Worm (Caenorhabditis elegans) whole organism, mixed stage, embryonic: ENCODE data around the gene srx-33.

Experiments used
- M03D4.4 ChIP-seq: sonication (generic microtip); optimal IDR thresholded peaks from 2 replicates; lab custom pipeline; 2017; ENCODE audit warnings: mild to moderate bottlenecking, missing genetic modification characterization, missing compliant biosample characterization
- bed-3 ChIP-seq: fragments of 200-800 bp; sonication (Bioruptor generic); optimal IDR thresholded peaks from 3 replicates; lab custom pipeline; 2018; ENCODE audit warnings: mild to moderate bottlenecking, missing genetic modification characterization, moderate library complexity, missing compliant biosample characterization
- blmp-1 ChIP-seq: fragments of 150-350 bp; optimal IDR thresholded peaks from 2 replicates; lab custom pipeline; 2014; ENCODE audit warnings: missing biosample characterization, missing genetic modification characterization
- ceh-39 ChIP-seq: fragments of 150-350 bp; optimal IDR thresholded peaks from 2 replicates; lab custom pipeline; 2014; ENCODE audit warnings: missing biosample characterization, missing genetic modification characterization
- ceh-83 ChIP-seq: fragments of 200-800 bp; sonication (Bioruptor generic); optimal IDR thresholded peaks from 2 replicates; lab custom pipeline; 2018; ENCODE audit warnings: mild to moderate bottlenecking, missing genetic modification characterization, missing compliant biosample characterization
- ces-1 ChIP-seq: fragments of 150-350 bp; optimal IDR thresholded peaks from 2 replicates; lab custom pipeline; 2014; ENCODE audit warnings: missing biosample characterization, missing genetic modification reagents, missing genetic modification characterization
- cnd-1 ChIP-seq: fragments of 200-800 bp; sonication (Bioruptor generic); optimal IDR thresholded peaks from 2 replicates; lab custom pipeline; 2018; ENCODE audit warnings: mild to moderate bottlenecking, missing genetic modification characterization, missing compliant biosample characterization
- drap-1 ChIP-seq: fragments of 200-800 bp; sonication (Bioruptor generic); optimal IDR thresholded peaks from 3 replicates; lab custom pipeline; 2018; ENCODE audit warnings: mild to moderate bottlenecking, missing genetic modification characterization, missing compliant biosample characterization
- elt-3 ChIP-seq: fragments of 150-350 bp; optimal IDR thresholded peaks from 2 replicates; lab custom pipeline; 2014; ENCODE audit warnings: missing biosample characterization, missing genetic modification characterization
- flh-1 ChIP-seq: fragments of 200-800 bp; sonication (Bioruptor generic); optimal IDR thresholded peaks from 2 replicates; lab custom pipeline; 2018; ENCODE audit warnings: mild to moderate bottlenecking, missing genetic modification characterization, moderate library complexity, missing compliant biosample characterization
- ham-2 ChIP-seq: fragments of 200-800 bp; sonication (Bioruptor generic); optimal IDR thresholded peaks from 2 replicates; lab custom pipeline; 2018; ENCODE audit warnings: mild to moderate bottlenecking, missing genetic modification characterization, missing compliant biosample characterization
- hlh-1 ChIP-seq: fragments of 150-350 bp; optimal IDR thresholded peaks from 2 replicates; lab custom pipeline; 2014; ENCODE audit warnings: missing biosample characterization, missing genetic modification reagents, missing genetic modification characterization
- lin-32 ChIP-seq: fragments of 200-800 bp; sonication (Bioruptor generic); optimal IDR thresholded peaks from 2 replicates; lab custom pipeline; 2018; ENCODE audit warnings: mild to moderate bottlenecking, missing genetic modification characterization, missing compliant biosample characterization
- lsy-2 ChIP-seq: fragments of 150-350 bp; optimal IDR thresholded peaks from 2 replicates; lab custom pipeline; 2014; ENCODE audit warnings: missing biosample characterization, missing genetic modification characterization
- mab-5 ChIP-seq: fragments of 150-350 bp; optimal IDR thresholded peaks from 2 replicates; lab custom pipeline; 2014; ENCODE audit warnings: missing biosample characterization, missing genetic modification characterization
- mep-1 ChIP-seq: fragments of 150-350 bp; optimal IDR thresholded peaks from 2 replicates; lab custom pipeline; 2017; ENCODE audit warnings: missing biosample characterization, missing genetic modification reagents, missing genetic modification characterization, inconsistent platforms
- mls-2 ChIP-seq: sonication (generic microtip); optimal IDR thresholded peaks from 2 replicates; lab custom pipeline; 2016; ENCODE audit warnings: mild to moderate bottlenecking, missing genetic modification characterization, moderate library complexity, missing compliant biosample characterization
- nhr-12 ChIP-seq: fragments of 150-350 bp; optimal IDR thresholded peaks from 2 replicates; lab custom pipeline; 2014; ENCODE audit warnings: missing biosample characterization, missing genetic modification characterization
- nhr-2 ChIP-seq: fragments of 150-350 bp; optimal IDR thresholded peaks from 2 replicates; lab custom pipeline; 2014; ENCODE audit warnings: missing biosample characterization, missing genetic modification characterization
- nhr-237 ChIP-seq: fragments of 150-350 bp; optimal IDR thresholded peaks from 2 replicates; lab custom pipeline; 2014; ENCODE audit warnings: missing biosample characterization, missing genetic modification characterization
- nhr-28 ChIP-seq: fragments of 150-350 bp; optimal IDR thresholded peaks from 2 replicates; lab custom pipeline; 2014; ENCODE audit warnings: missing biosample characterization, missing genetic modification characterization
- nhr-76 ChIP-seq: sonication (generic microtip); optimal IDR thresholded peaks from 2 replicates; lab custom pipeline; 2017; ENCODE audit warnings: missing biosample characterization, missing genetic modification characterization
- snpc-4 ChIP-seq: fragments of 150-350 bp; optimal IDR thresholded peaks from 2 replicates; lab custom pipeline; 2014; ENCODE audit warnings: missing biosample characterization, missing genetic modification characterization
- tbx-8 ChIP-seq: fragments of 200-800 bp; sonication (Bioruptor generic); optimal IDR thresholded peaks from 2 replicates; lab custom pipeline; 2018; ENCODE audit warnings: mild to moderate bottlenecking, missing genetic modification characterization, moderate library complexity, missing compliant biosample characterization
- unc-120 ChIP-seq: sonication (generic microtip); optimal IDR thresholded peaks from 2 replicates; lab custom pipeline; 2017; ENCODE audit warnings: missing genetic modification characterization, missing compliant biosample characterization; ENCODE audit not compliant: poor library complexity, severe bottlenecking
- unc-62 ChIP-seq: fragments of 150-350 bp; optimal IDR thresholded peaks from 2 replicates; lab custom pipeline; 2014; ENCODE audit warnings: missing biosample characterization, missing genetic modification reagents, missing genetic modification characterization
- zip-8 ChIP-seq: fragments of 150-350 bp; optimal IDR thresholded peaks from 2 replicates; lab custom pipeline; 2014; ENCODE audit warnings: missing biosample characterization, missing genetic modification characterization
- ztf-11 ChIP-seq: fragments of 150-350 bp; optimal IDR thresholded peaks from 2 replicates; lab custom pipeline; 2014; ENCODE audit warnings: missing biosample characterization, missing genetic modification characterization

srx-33 gene

DNA sequence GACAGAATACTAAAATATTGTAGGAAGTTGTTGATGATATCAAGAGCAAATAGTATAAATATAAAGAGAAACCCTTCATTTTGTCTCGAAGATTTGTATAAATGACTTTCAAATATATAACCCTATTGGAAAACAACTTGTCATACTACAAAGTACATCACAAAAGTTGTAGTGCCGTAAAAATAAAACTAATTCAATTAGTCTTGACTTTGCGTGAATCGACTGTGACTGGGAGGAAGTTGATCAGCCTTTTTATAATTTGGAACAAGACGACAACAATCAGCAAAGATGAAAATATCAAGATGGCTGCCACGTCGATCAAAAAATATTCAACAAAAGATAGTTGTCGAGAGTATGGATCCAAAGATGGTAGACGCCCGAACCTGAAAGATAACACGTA is 23.2 kb upstream of the srx-33 start, which contains the start of gene ugt-40:
Gene ugt-40 (minus strand): TSS at position 101 of the 400 bp plus-strand sequence.
- TF ChIP-seq hlh-1 (tag; lab: Kevin White, UChicago) (no peak), nhr-12 (tag; lab: Kevin White, UChicago) (no peak), ztf-11 (tag; lab: Kevin White, UChicago) (no peak), unc-120 (tag; lab: Kevin White, UChicago) (no peak), ham-2 (GFP tag; lab: Kevin White, UChicago) (no peak), cnd-1 (tag; lab: Kevin White, UChicago) (no peak), mls-2 (tag; lab: Kevin White, UChicago) (no peak), unc-62 (GFP tag; lab: Kevin White, UChicago) (no peak), ceh-83 (no peak), snpc-4 (tag; lab: Kevin White, UChicago) (no peak)

DNA sequence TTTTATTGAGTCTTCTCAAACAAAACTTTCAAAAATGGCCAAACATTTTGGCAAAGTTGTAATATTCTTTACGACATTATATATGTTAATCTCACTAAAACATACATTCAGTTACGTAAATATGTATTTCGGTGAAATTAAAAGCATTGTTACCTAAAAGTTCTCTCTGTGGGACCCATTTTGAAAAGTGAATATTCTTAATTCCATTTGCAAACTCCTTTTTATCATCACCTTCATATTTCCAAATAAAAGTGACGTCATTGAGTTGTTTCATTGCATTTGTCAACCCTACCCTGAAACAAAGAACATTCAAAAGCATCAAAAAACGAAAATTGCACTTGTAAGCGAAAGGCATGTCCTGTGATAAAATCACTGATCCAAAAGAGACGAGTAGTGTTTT is 21.7 kb upstream of the srx-33 start:
- no peak for TF ChIP-seq nhr-2 (tag; lab: Kevin White, UChicago)
- TF ChIP-seq flh-1 (GFP tag; lab: Kevin White, UChicago): no peak
- TF ChIP-seq nhr-237 (tag; lab: Kevin White, UChicago): no peak
- TF ChIP-seq blmp-1: no peak
- no peak for TF ChIP-seq M03D4.4 (tag; lab: Kevin White, UChicago)
- no peak for TF ChIP-seq mls-2 (tag; lab: Kevin White, UChicago)
- TF ChIP-seq lin-32 (GFP tag; lab: Kevin White, UChicago): no peak
- TF ChIP-seq tbx-8 (GFP tag; lab: Kevin White, UChicago): no peak
- no peak for TF ChIP-seq ceh-83
- TF ChIP-seq unc-120 (tag; lab: Kevin White, UChicago): no peak
- TF ChIP-seq zip-8 (tag; lab: Kevin White, UChicago): no peak
- TF ChIP-seq ces-1 (GFP tag; lab: Kevin White, UChicago): no peak
- no peak for TF ChIP-seq nhr-28 (tag; lab: Kevin White, UChicago)
- no peak for TF ChIP-seq mab-5 (tag; lab: Kevin White, UChicago)
- no peak for TF ChIP-seq elt-3
- no peak for TF ChIP-seq ceh-39
- TF ChIP-seq snpc-4 (tag; lab: Kevin White, UChicago): no peak
- no peak for TF ChIP-seq nhr-76 (tag; lab: Kevin White, UChicago)

DNA sequence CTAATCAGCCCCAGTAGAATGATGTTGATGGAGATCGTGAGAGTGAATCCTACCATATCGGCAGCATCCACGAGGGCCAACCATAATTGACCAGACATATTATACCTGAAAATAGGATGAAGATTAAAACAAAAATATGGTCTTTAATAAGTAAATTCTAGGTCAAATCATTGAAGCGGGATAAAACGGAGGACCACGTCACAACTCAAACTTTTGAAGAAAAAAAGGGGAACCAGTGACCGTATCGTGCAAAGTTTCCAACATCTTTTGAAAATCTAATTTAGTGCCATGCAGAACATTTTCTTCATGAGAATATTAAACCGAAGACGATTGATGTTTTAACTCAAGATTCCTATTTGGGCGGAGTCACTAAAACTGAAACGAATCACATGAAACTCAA is 19.6 kb upstream of the srx-33 start, which contains the start of gene str-112:
Gene str-112 (minus strand): TSS at position 101 of the 400 bp plus-strand sequence.
- TF ChIP-seq hlh-1 (tag; lab: Kevin White, UChicago) (no peak), bed-3 (GFP tag; lab: Kevin White, UChicago) (no peak), unc-62 (GFP tag; lab: Kevin White, UChicago) (no peak), mab-5 (tag; lab: Kevin White, UChicago) (no peak)

DNA sequence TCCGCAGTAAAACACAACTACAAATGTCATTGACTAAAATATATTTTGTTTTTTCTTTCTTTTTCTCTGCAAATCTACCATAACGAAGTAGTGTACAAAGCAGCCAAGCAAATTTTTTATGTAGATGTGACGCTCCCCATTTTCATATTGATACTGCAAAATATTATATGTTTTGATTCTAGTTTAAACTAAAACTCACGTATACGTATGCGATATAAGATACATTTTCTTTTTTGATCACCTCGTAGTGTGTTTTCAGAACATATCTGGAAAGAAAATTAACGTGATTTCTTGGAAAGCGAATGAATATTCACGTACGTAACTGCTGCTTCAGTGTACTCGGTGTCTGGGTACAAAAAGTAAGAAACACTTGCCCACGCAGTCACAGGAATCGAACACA is 18.2 kb upstream of the srx-33 start:
- TF ChIP-seq nhr-2 (tag; lab: Kevin White, UChicago) (no peak), tbx-8 (GFP tag; lab: Kevin White, UChicago) (no peak), ham-2 (GFP tag; lab: Kevin White, UChicago) (no peak), lsy-2 (tag; lab: Kevin White, UChicago) (no peak), elt-3 (no peak), blmp-1 (no peak), ztf-11 (tag; lab: Kevin White, UChicago) (no peak), lin-32 (GFP tag; lab: Kevin White, UChicago) (no peak), zip-8 (tag; lab: Kevin White, UChicago) (no peak), mep-1 (tag; lab: Kevin White, UChicago) (no peak)

DNA sequence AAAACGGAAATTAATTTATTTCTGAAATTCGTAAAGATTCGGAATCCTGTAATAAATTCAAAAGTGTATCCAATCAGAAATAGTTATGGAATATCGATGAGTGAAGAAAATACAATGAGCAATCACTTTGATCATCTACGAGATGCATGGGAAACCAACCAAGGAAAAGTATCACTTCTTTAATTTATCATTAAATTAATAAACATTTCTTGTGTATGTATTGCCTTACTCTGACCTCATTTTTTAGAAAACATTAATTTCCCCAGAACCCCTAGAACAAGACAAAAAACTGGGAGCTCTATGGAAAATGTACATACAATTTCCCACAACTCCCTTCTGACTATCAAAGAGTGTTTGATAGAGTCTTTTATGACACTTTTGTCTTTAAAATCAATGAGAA is 15.3 kb upstream of the srx-33 start, which contains the start of gene F10D2.16:
Gene F10D2.16 (plus strand): TSS at position 301 of the 400 bp plus-strand sequence.
- TF ChIP-seq lin-32 (GFP tag; lab: Kevin White, UChicago): no peak
- no peak for TF ChIP-seq hlh-1 (tag; lab: Kevin White, UChicago)
- no peak for TF ChIP-seq mab-5 (tag; lab: Kevin White, UChicago)
- no peak for TF ChIP-seq nhr-237 (tag; lab: Kevin White, UChicago)

DNA sequence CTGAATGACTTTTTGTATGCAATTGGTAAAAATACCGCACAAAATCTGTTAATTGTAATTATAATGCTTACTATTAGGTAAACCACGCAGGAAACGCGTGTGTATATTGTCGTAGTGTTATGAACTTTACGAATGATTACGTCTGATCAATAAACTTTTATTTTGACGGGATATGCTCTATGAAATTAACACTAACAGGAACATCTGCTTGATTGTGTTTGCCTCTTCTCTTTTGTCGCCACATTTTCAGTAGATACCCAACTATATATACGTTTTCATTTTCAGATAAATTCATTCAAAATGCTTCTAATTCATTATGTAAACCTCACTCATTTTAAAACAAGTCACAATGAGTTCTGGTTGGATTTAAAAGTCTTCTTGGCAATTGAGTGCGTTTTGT is 13.6 kb upstream of the srx-33 start, which contains the start of gene sre-10:
Gene sre-10 (plus strand): TSS at position 301 of the 400 bp plus-strand sequence.
- TF ChIP-seq drap-1 (GFP tag; lab: Kevin White, UChicago) (no peak), ces-1 (GFP tag; lab: Kevin White, UChicago) (no peak)
